Worm (Caenorhabditis elegans): ENCODE measurements around the gene rpoa-49.

- TF ChIP-seq flt-1 (GFP tag; IDR thresholded peaks at IDR 0.05) = no peak
- no peak for TF ChIP-seq klf-2 (GFP tag; conservative IDR thresholded peaks at IDR 0.05)
- TF ChIP-seq ref-1 (GFP tag; conservative IDR thresholded peaks at IDR 0.05) = no peak
- TF ChIP-seq T22C8.4 (GFP tag; IDR thresholded peaks at IDR 0.05) = no peak
- no peak for TF ChIP-seq tab-1 (GFP tag; IDR thresholded peaks at IDR 0.05)
Observed at ce11 chrII:39437-39836, 5.4 kb upstream of the rpoa-49 start, which contains the start of gene spp-24.
